Worm (Caenorhabditis elegans) whole organism, midembryonic: ENCODE results near the gene cct-2.

ENCODE experiments used
- T22C8.4 ChIP-seq: fragments of 200-800 bp; sonication (Bioruptor generic); IDR thresholded peaks from 2 replicates; pipeline ENCODE4 v1.3.6; 2022; ENCODE audit warnings: missing genetic modification characterization, missing compliant biosample characterization
- cog-1 ChIP-seq: sonication (generic microtip); optimal IDR thresholded peaks from 2 replicates; lab custom pipeline; 2016; ENCODE audit warnings: missing genetic modification characterization, missing compliant biosample characterization
- flt-1 ChIP-seq: fragments of 200-800 bp; sonication (Bioruptor generic); IDR thresholded peaks from 2 replicates; pipeline ENCODE4 v1.3.6; 2022; ENCODE audit warnings: missing genetic modification characterization, missing compliant biosample characterization
- klf-2 ChIP-seq: fragments of 200-800 bp; sonication (Bioruptor generic); conservative IDR thresholded peaks from 2 replicates; pipeline ENCODE4 v1.3.6; 2022; ENCODE audit warnings: missing genetic modification reagents, missing genetic modification characterization, missing compliant biosample characterization
- med-1 ChIP-seq: sonication (generic microtip); optimal IDR thresholded peaks from 2 replicates; lab custom pipeline; 2017; ENCODE audit warnings: missing genetic modification characterization, mild to moderate bottlenecking, missing compliant biosample characterization, antibody characterized with exemption, missing genetic modification reagents; ENCODE audit not compliant: insufficient read depth
- ref-1 ChIP-seq: fragments of 200-800 bp; sonication (Bioruptor generic); conservative IDR thresholded peaks from 2 replicates; pipeline ENCODE4 v1.3.6; 2022; ENCODE audit warnings: missing genetic modification reagents, missing genetic modification characterization, missing compliant biosample characterization
- ztf-23 ChIP-seq: fragments of 200-800 bp; sonication (Bioruptor generic); IDR thresholded peaks from 2 replicates; pipeline ENCODE4 v1.3.6; 2022; ENCODE audit warnings: missing genetic modification reagents, missing genetic modification characterization, missing compliant biosample characterization
- ztf-29 ChIP-seq: fragments of 200-800 bp; sonication (Bioruptor generic); IDR thresholded peaks from 2 replicates; pipeline ENCODE4 v1.3.6; 2022; ENCODE audit warnings: missing genetic modification reagents, missing genetic modification characterization, missing compliant biosample characterization

- TF ChIP-seq cog-1 (tag; lab: Kevin White, UChicago): no peak
- no peak for TF ChIP-seq ref-1 (GFP tag; lab: Robert Waterston, UW)
- TF ChIP-seq T22C8.4: no peak
- TF ChIP-seq flt-1 (GFP tag; lab: Robert Waterston, UW): no peak
- TF ChIP-seq ztf-23 (GFP tag; lab: Robert Waterston, UW): no peak
- no peak for TF ChIP-seq med-1
- no peak for TF ChIP-seq ztf-29
- no peak for TF ChIP-seq klf-2 (GFP tag; lab: Robert Waterston, UW)
These were observed 37.0 kb upstream of the cct-2 start for ce11 chrII:8890530-8890929.
